Worm (Caenorhabditis elegans): ENCODE measurements around the gene spas-1.
A peak's percentile ranks its signal among the peaks of the same experiment; 100 is the strongest.

The spas-1 gene

DNA sequence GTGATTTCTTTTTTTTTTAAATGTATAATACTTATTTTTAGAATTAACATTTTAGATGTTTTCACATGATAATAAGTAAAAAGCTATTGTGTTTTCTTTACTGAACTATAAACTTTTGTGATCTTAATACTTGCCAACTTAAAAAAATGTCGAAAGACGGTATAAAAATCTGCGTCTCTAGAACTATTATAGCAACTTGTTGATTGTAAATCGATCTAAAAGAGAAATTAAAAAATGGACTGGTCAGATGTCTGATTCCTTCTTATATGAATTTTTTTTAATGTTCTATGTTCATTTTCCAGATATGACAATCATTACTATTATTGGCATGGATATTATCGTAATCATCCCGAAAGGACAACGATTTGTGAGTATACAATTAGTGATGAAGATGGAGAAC is 47.8 kb upstream of the spas-1 start, which contains the start of gene F21C10.3:
Gene F21C10.3, plus strand, starts transcription at position 301 of the 400 bp plus-strand sequence.
- TF ChIP-seq aha-1 (tag) (peak; percentile 13), madf-5 (GFP tag; IDR thresholded peaks at IDR 0.05) (no peak)

DNA sequence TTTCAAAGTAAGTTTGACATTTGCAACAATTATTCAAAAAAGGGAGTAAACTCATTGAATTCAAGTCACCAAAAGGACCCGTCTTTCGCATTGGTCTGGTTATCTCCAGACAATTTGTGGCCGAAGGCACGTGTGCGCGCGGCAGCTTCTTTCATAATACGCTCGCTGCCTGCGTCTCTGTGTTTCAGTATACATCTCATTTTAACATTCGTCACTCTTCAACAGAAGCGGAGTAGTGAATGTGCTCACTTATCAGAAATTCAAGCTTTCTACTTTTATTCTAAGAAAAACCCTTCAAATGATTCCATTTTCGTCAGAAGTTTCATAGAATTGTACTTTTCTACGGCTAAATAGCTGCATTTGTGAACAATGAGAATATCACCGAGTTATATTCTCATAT is 47.0 kb upstream of the spas-1 start:
- TF ChIP-seq pqm-1 (tag; optimal IDR thresholded peaks at IDR 0.05): no peak
- peak; percentile 86 for TF ChIP-seq hlh-30 (tag; optimal IDR thresholded peaks at IDR 0.05; ENCODE audit: insufficient read depth)
- no peak for TF ChIP-seq nhr-42 (GFP tag; IDR thresholded peaks at IDR 0.05)
- TF ChIP-seq ZK546.5 (tag; optimal IDR thresholded peaks at IDR 0.05): no peak
- TF ChIP-seq hmg-1.1 (GFP tag; IDR thresholded peaks at IDR 0.05): peak; percentile 69
- peak; percentile 41; the same call in 1 of the 2 replicates for TF ChIP-seq dmd-6 (GFP tag; IDR thresholded peaks at IDR 0.05)
- no peak for TF ChIP-seq arid-1 (GFP tag; conservative IDR thresholded peaks at IDR 0.05)
- peak; percentile 15 for TF ChIP-seq fkh-10 (GFP tag; optimal IDR thresholded peaks at IDR 0.05)
- no peak for TF ChIP-seq rbr-2 (tag; optimal IDR thresholded peaks at IDR 0.05)
- peak; percentile 84 for TF ChIP-seq nhr-11 (tag; optimal IDR thresholded peaks at IDR 0.05)
- TF ChIP-seq mxl-3 (GFP tag; optimal IDR thresholded peaks at IDR 0.05): peak; percentile 77
- TF ChIP-seq nhr-28 (tag; optimal IDR thresholded peaks at IDR 0.05): no peak
- peak; percentile 44 for TF ChIP-seq ces-1 (GFP tag; optimal IDR thresholded peaks at IDR 0.05)
- no peak for TF ChIP-seq dmd-8 (GFP tag; IDR thresholded peaks at IDR 0.05)
- no peak for TF ChIP-seq ceh-44 (GFP tag; IDR thresholded peaks at IDR 0.05)
- no peak for TF ChIP-seq daf-19 (GFP tag; conservative IDR thresholded peaks at IDR 0.05)
- peak; percentile 45; the same call in 1 of the 2 replicates for TF ChIP-seq snpc-1.2 (GFP tag; IDR thresholded peaks at IDR 0.05)
- no peak for TF ChIP-seq lin-29 (GFP tag; IDR thresholded peaks at IDR 0.05)
- TF ChIP-seq madf-9 (GFP tag; conservative IDR thresholded peaks at IDR 0.05): no peak
- TF ChIP-seq F10B5.3 (tag; optimal IDR thresholded peaks at IDR 0.05): no peak
- TF ChIP-seq spr-1 (tag; optimal IDR thresholded peaks at IDR 0.05): no peak
- no peak for TF ChIP-seq daf-16 (GFP tag; optimal IDR thresholded peaks at IDR 0.05)
- no peak for TF ChIP-seq daf-16 (tag; optimal IDR thresholded peaks at IDR 0.05)
- peak; percentile 70; the same call in 1 of the 2 replicates for TF ChIP-seq ctbp-1 (GFP tag; IDR thresholded peaks at IDR 0.05)
- peak; percentile 41 for TF ChIP-seq nhr-48 (tag; optimal IDR thresholded peaks at IDR 0.05)
- no peak for TF ChIP-seq nhr-6 (tag; optimal IDR thresholded peaks at IDR 0.05)
- no peak for TF ChIP-seq lim-7 (GFP tag; IDR thresholded peaks at IDR 0.05)
- peak; percentile 64 to 93 for TF ChIP-seq mdl-1 (tag; optimal IDR thresholded peaks at IDR 0.05)
- peak; percentile 11 for TF ChIP-seq F37D6.2 (tag; optimal IDR thresholded peaks at IDR 0.05)

DNA sequence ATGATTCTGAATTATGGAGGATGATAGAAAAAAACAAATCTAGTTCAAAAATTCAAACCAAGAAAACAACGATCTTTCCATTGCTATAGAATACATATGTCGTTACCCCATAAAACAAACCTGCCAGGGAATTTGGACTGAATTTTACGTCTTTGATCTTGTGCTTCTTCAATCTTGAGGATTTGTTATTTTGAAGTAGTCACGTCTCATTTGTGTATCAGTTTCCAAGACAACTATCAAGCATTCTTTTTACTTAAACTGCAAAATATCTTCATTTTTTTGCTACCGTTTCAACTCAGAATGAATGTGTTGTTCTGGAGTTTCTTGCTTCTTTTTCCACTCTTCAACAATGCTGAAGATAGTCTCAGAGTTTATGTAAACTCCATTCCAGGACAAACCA is 44.8 kb upstream of the spas-1 start, which contains the start of gene F21C10.19:
Gene F21C10.19, plus strand, starts transcription at position 301 of the 400 bp plus-strand sequence.
- TF ChIP-seq nhr-237 (tag; optimal IDR thresholded peaks at IDR 0.05) (no peak), snpc-4 (tag; optimal IDR thresholded peaks at IDR 0.05) (no peak), dmd-9 (GFP tag; IDR thresholded peaks at IDR 0.05) (no peak), Y75B8A.6 (GFP tag; IDR thresholded peaks at IDR 0.05) (no peak), zip-11 (GFP tag; IDR thresholded peaks at IDR 0.05) (no peak), spr-3 (GFP tag; optimal IDR thresholded peaks at IDR 0.05) (no peak), nhr-77 (tag; optimal IDR thresholded peaks at IDR 0.05) (no peak), lim-7 (GFP tag; IDR thresholded peaks at IDR 0.05) (no peak), lin-1 (GFP tag; IDR thresholded peaks at IDR 0.05) (no peak), nhr-111 (GFP tag; optimal IDR thresholded peaks at IDR 0.05) (no peak), hmg-1.1 (GFP tag; IDR thresholded peaks at IDR 0.05) (no peak), set-16 (GFP tag; IDR thresholded peaks at IDR 0.05) (no peak), aly-2 (tag; optimal IDR thresholded peaks at IDR 0.05) (no peak), aha-1 (tag) (no peak), unc-39 (tag; optimal IDR thresholded peaks at IDR 0.05) (no peak), ces-1 (GFP tag; optimal IDR thresholded peaks at IDR 0.05) (no peak)

All from whole organism, L4 larva.